Worm (Caenorhabditis elegans): ENCODE results near the gene W04B5.5.
A peak's percentile ranks its signal among the peaks of the same experiment; 100 is the strongest.

- TF ChIP-seq pqm-1 (tag; optimal IDR thresholded peaks at IDR 0.05) = no peak
- no peak for TF ChIP-seq zfp-3 (GFP tag; conservative IDR thresholded peaks at IDR 0.05)
- no peak for TF ChIP-seq dmd-8 (GFP tag; IDR thresholded peaks at IDR 0.05)
- TF ChIP-seq mdl-1 (tag; optimal IDR thresholded peaks at IDR 0.05) = no peak
- TF ChIP-seq daf-16 (GFP tag; optimal IDR thresholded peaks at IDR 0.05) = no peak
- no peak for TF ChIP-seq daf-16 (tag; optimal IDR thresholded peaks at IDR 0.05)
- no peak for TF ChIP-seq duxl-1 (tag; optimal IDR thresholded peaks at IDR 0.05; ENCODE audit: poor library complexity)
- peak; percentile 67 for TF ChIP-seq lin-13 (GFP tag; optimal IDR thresholded peaks at IDR 0.05)
- TF ChIP-seq nhr-77 (tag; optimal IDR thresholded peaks at IDR 0.05) = no peak
- TF ChIP-seq F49E8.2 (tag; optimal IDR thresholded peaks at IDR 0.05; ENCODE audit: borderline replicate concordance) = no peak
- TF ChIP-seq nhr-28 (tag; optimal IDR thresholded peaks at IDR 0.05) = no peak
- TF ChIP-seq lin-39 (tag; optimal IDR thresholded peaks at IDR 0.05) = no peak
Observed at ce11 chrIII:2375918-2376317, 42.1 kb downstream of the W04B5.5 start, which contains the start of gene H14E04.2.

Data from whole organism, L4 larva.